Worm (Caenorhabditis elegans): ENCODE measurements around the gene dhs-17.

ce11 chrV:6047818-6048217 is 13.2 kb upstream of the dhs-17 start, which contains the start of gene pgap-3:
- TF ChIP-seq him-1 (tag; optimal IDR thresholded peaks at IDR 0.05) (no peak), dao-5 (tag; optimal IDR thresholded peaks at IDR 0.05) (no peak), W03F9.2 (tag; optimal IDR thresholded peaks at IDR 0.05) (no peak)

Measured in whole organism, L4/young adult.